Fruit fly (Drosophila melanogaster) whole organism, adult: ENCODE results near the gene ArfGAP1.
A peak's percentile ranks its signal among the peaks of the same experiment; 100 is the strongest.

Experiments used
- CG11617 ChIP-seq: fragments of 200-800 bp; sonication (Bioruptor generic); optimal IDR thresholded peaks from 2 replicates; lab custom pipeline; 2017; ENCODE audit warnings: mild to moderate bottlenecking, missing biosample characterization, missing genetic modification reagents, missing genetic modification characterization
- CG1620 ChIP-seq: fragments of 200-800 bp; sonication (Bioruptor generic); optimal IDR thresholded peaks from 2 replicates; lab custom pipeline; 2016; ENCODE audit warnings: missing biosample characterization, missing genetic modification characterization
- CG5204 ChIP-seq: fragments of 200-800 bp; sonication (Bioruptor generic); optimal IDR thresholded peaks from 2 replicates; lab custom pipeline; 2016; ENCODE audit warnings: missing biosample characterization, missing genetic modification characterization
- CG7101 ChIP-seq: fragments of 200-800 bp; sonication (Bioruptor generic); optimal IDR thresholded peaks from 2 replicates; lab custom pipeline; 2018; ENCODE audit warnings: missing biosample characterization, mild to moderate bottlenecking, missing genetic modification characterization, moderate library complexity
- Crg-1 ChIP-seq: fragments of 200-800 bp; sonication (Bioruptor generic); optimal IDR thresholded peaks from 2 replicates; lab custom pipeline; 2016; ENCODE audit warnings: missing biosample characterization, missing genetic modification characterization
- Hr96 ChIP-seq: fragments of 200-800 bp; sonication (Bioruptor generic); optimal IDR thresholded peaks from 2 replicates; lab custom pipeline; 2016; ENCODE audit warnings: missing biosample characterization, missing genetic modification characterization
- Mnt ChIP-seq: fragments of 200-800 bp; sonication (Bioruptor generic); optimal IDR thresholded peaks from 2 replicates; lab custom pipeline; 2016; ENCODE audit warnings: missing biosample characterization, mild to moderate bottlenecking, missing genetic modification characterization
- bab1 ChIP-seq: fragments of 200-800 bp; sonication (Bioruptor generic); optimal IDR thresholded peaks from 3 replicates; lab custom pipeline; 2019; ENCODE audit warnings: missing biosample characterization, mild to moderate bottlenecking, missing genetic modification characterization, moderate library complexity
- cic ChIP-seq: fragments of 200-800 bp; sonication (Bioruptor generic); optimal IDR thresholded peaks from 2 replicates; lab custom pipeline; 2017; ENCODE audit warnings: missing biosample characterization, mild to moderate bottlenecking, missing genetic modification characterization, moderate library complexity
- cnc ChIP-seq, 2 experiments: fragments of >200 bp; optimal IDR thresholded peaks; 2 replicates each; lab custom pipeline; 2017
- kay ChIP-seq: fragments of 200-800 bp; sonication (Bioruptor generic); peaks from one replicate; lab custom pipeline; 2016; ENCODE audit warnings: missing biosample characterization, missing genetic modification characterization, borderline replicate concordance
- ovo ChIP-seq: fragments of 200-800 bp; sonication (Bioruptor generic); optimal IDR thresholded peaks from 2 replicates; lab custom pipeline; 2016; ENCODE audit warnings: missing biosample characterization, missing genetic modification characterization
- pad ChIP-seq: fragments of 200-800 bp; sonication (Bioruptor generic); optimal IDR thresholded peaks from 3 replicates; lab custom pipeline; 2017; ENCODE audit warnings: missing biosample characterization, missing genetic modification characterization, mild to moderate bottlenecking, moderate library complexity, missing genetic modification reagents
- tj ChIP-seq: fragments of 200-800 bp; sonication (Bioruptor generic); optimal IDR thresholded peaks from 3 replicates; lab custom pipeline; 2017; ENCODE audit warnings: missing biosample characterization, mild to moderate bottlenecking, missing genetic modification characterization, moderate library complexity
- toe ChIP-seq: fragments of 200-800 bp; sonication (Bioruptor generic); optimal IDR thresholded peaks from 2 replicates; lab custom pipeline; 2016; ENCODE audit warnings: missing biosample characterization, missing genetic modification characterization

The ArfGAP1 gene

dm6 chr3L:12380592-12380991 lies 36.8 kb downstream of the ArfGAP1 start:
- TF ChIP-seq bab1 (GFP tag; lab: Kevin White, UChicago) (peak; percentile 34), kay (GFP tag; lab: Kevin White, UChicago) (no peak), Crg-1 (GFP tag; lab: Kevin White, UChicago) (no peak), cic (no peak), tj (GFP tag; lab: Kevin White, UChicago) (peak; percentile 9), CG11617 (GFP tag; lab: Kevin White, UChicago) (no peak), CG7101 (tag; lab: Kevin White, UChicago) (no peak)

DNA sequence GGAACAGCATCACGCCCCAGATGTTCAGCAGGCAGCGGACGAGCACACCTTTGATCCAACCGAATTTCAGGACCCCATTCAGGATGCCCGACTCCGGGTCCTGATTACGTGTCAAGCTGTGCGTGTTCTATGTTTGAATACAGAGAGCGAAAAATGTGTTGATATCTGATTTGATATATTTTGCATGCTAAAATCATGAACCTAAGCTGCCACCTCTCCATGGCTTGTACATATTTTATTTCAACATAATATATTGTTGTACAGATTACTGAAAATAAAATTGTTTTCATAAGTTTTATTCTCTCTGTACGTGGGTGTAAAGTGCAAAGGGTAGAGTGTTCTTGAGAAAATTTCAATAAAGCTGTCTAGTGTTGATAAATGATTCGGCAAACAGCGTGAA lies 43.0 kb downstream of the ArfGAP1 start:
- no peak for TF ChIP-seq kay (GFP tag; lab: Kevin White, UChicago)
- TF ChIP-seq bab1 (GFP tag; lab: Kevin White, UChicago): no peak
- TF ChIP-seq Mnt: no peak
- TF ChIP-seq CG1620 (GFP tag; lab: Kevin White, UChicago): no peak
- no peak for TF ChIP-seq CG11617 (GFP tag; lab: Kevin White, UChicago)
- no peak for TF ChIP-seq ovo (GFP tag; lab: Kevin White, UChicago)
- no peak for TF ChIP-seq cic
- no peak for TF ChIP-seq cnc (optimal IDR thresholded peaks at IDR 0.05; lab: Kevin White, UChicago)
- no peak for TF ChIP-seq toe (GFP tag; lab: Kevin White, UChicago)
- no peak for TF ChIP-seq Hr96
- TF ChIP-seq CG5204 (GFP tag; lab: Kevin White, UChicago): no peak
- TF ChIP-seq CG7101 (tag; lab: Kevin White, UChicago): no peak
- no peak for TF ChIP-seq pad (GFP tag; lab: Kevin White, UChicago)
- no peak for TF ChIP-seq tj (GFP tag; lab: Kevin White, UChicago)
